Fruit fly (Drosophila melanogaster) whole organism, wandering third instar larva: ENCODE measurements around the gene TkR99D.

ENCODE experiments used
- Abd-B ChIP-seq: fragments of >200 bp; optimal IDR thresholded peaks from 2 replicates; lab custom pipeline; 2017; ENCODE audit warnings: missing biosample characterization, missing genetic modification characterization
- Hnf4 ChIP-seq: fragments of 200-800 bp; sonication (Bioruptor generic); optimal IDR thresholded peaks from 2 replicates; lab custom pipeline; 2016; ENCODE audit warnings: missing biosample characterization, mild to moderate bottlenecking, missing genetic modification characterization
- dsf ChIP-seq: sonication (Bioruptor generic); optimal IDR thresholded peaks from 2 replicates; lab custom pipeline; 2016; ENCODE audit warnings: missing biosample characterization, missing genetic modification characterization, borderline replicate concordance
- ey ChIP-seq: fragments of 200-800 bp; sonication (Bioruptor generic); optimal IDR thresholded peaks from 2 replicates; lab custom pipeline; 2016; ENCODE audit warnings: missing biosample characterization, missing genetic modification characterization
- lola ChIP-seq: fragments of >200 bp; optimal IDR thresholded peaks from 2 replicates; lab custom pipeline; 2017; ENCODE audit warnings: missing biosample characterization, missing genetic modification characterization
- pan ChIP-seq: fragments of >200 bp; optimal IDR thresholded peaks from 2 replicates; lab custom pipeline; 2017
- psq ChIP-seq: fragments of 200-800 bp; sonication (Bioruptor generic); optimal IDR thresholded peaks from 3 replicates; lab custom pipeline; 2017; ENCODE audit warnings: missing biosample characterization, mild to moderate bottlenecking, missing genetic modification characterization, moderate library complexity
- sv ChIP-seq: fragments of 200-800 bp; sonication (Bioruptor generic); optimal IDR thresholded peaks from 3 replicates; lab custom pipeline; 2016; ENCODE audit warnings: missing biosample characterization, missing genetic modification characterization

DNA sequence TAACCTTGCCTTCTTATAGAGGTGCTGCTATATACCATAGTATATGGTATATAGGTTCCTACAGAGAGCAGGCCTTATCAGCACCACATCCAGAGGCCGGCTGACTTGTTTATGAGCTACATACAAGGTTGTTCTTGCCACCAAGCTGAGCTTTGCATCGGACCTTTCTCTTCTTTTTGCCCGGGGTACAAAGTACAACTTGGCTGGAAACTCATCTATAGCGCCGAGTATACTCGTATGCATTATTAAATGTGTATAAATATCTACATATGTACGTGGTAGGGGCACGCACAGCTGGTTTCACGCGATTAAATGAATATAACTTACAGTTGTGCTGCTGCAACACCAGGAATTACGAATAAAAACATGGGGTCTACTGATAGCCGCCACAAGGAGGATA is 44.7 kb upstream of the TkR99D start:
- TF ChIP-seq pan (no peak), sv (GFP tag; lab: Kevin White, UChicago) (no peak), psq (GFP tag; lab: Kevin White, UChicago) (no peak), Hnf4 (no peak), lola (GFP tag; lab: Kevin White, UChicago) (no peak), dsf (GFP tag; lab: Kevin White, UChicago) (no peak), Abd-B (GFP tag; lab: Kevin White, UChicago) (no peak), ey (GFP tag; lab: Kevin White, UChicago) (no peak)
